Fruit fly (Drosophila melanogaster): ENCODE results near the gene Wdr37.

Wdr37 gene

DNA sequence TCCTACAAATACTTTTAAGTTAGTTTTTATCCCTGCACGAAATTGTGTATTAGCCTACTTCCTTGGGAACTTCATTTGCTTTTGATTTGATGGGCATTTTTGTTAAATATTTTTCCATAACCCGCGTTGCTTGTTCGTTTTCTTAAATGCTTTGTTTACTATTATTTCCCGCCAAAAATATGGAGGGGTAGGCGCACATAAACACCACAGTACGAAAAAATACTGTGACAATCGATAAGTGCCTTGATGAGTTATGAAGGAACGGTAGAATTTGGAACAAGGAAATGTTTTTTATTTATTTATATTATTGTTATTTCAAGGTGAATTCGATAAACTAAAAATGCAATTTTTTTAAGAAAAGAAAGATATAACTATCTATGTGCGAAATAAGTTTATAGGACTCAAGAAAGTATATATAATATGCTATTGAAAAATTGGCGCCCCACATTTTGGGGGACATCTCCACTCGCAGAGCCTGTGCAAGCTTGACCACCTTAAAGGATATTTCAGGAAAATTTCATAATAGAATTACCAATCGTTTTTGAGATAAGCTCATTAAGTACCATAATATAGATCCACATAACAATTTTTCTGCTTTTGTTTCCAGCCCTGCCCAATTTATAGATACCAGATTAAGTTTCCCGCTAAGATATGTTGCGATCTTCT is 36.4 kb downstream of the Wdr37 start, which contains the start of the genes WRNexo and Nup43 (continued):
- TF ChIP-seq zfh2 (GFP tag; optimal IDR thresholded peaks at IDR 0.05) (peak; percentile 52), MESR4 (GFP tag; optimal IDR thresholded peaks at IDR 0.05) (no peak), Dip2 (GFP tag; IDR thresholded peaks at IDR 0.05) (no peak), chm (GFP tag; IDR thresholded peaks at IDR 0.05) (no peak), CG10979 (tag; optimal IDR thresholded peaks at IDR 0.05) (peak; percentile 9), fd96Cb (tag; optimal IDR thresholded peaks at IDR 0.05) (peak; percentile 40), Bdp1 (GFP tag; optimal IDR thresholded peaks at IDR 0.05) (no peak), Ets97D (GFP tag; optimal IDR thresholded peaks at IDR 0.05) (no peak), lab (GFP tag; optimal IDR thresholded peaks at IDR 0.05) (no peak), Drgx (GFP tag; IDR thresholded peaks at IDR 0.05) (no peak), CG10274 (GFP tag; optimal IDR thresholded peaks at IDR 0.05) (no peak), CG33213 (GFP tag; optimal IDR thresholded peaks at IDR 0.05) (no peak), CG9437 (GFP tag; optimal IDR thresholded peaks at IDR 0.05) (peak; percentile 34), CG16815 (GFP tag; optimal IDR thresholded peaks at IDR 0.05) (peak; percentile 17), Rfx (GFP tag; IDR thresholded peaks at IDR 0.05) (peak; percentile 59; the same call in 1 of the 2 replicates), hkb (optimal IDR thresholded peaks at IDR 0.05) (no peak), hkb (GFP tag; IDR thresholded peaks at IDR 0.05) (no peak), bowl (GFP tag; IDR thresholded peaks at IDR 0.05) (no peak), Usf (GFP tag; optimal IDR thresholded peaks at IDR 0.05) (no peak), croc (GFP tag; conservative IDR thresholded peaks at IDR 0.05) (no peak), CG10366 (GFP tag; IDR thresholded peaks at IDR 0.05) (peak; percentile 32; the same call in 1 of the 2 replicates), CG15479 (GFP tag; optimal IDR thresholded peaks at IDR 0.05) (no peak), CG8388 (GFP tag; optimal IDR thresholded peaks at IDR 0.05) (no peak), jumu (GFP tag; optimal IDR thresholded peaks at IDR 0.05) (peak; percentile 31), Ada2b (GFP tag; IDR thresholded peaks at IDR 0.05) (peak; percentile 46; the same call in 1 of the 2 replicates), sim (GFP tag; IDR thresholded peaks at IDR 0.05) (no peak), otp (GFP tag; IDR thresholded peaks at IDR 0.05) (no peak), eyg (GFP tag; optimal IDR thresholded peaks at IDR 0.05) (no peak), Atf6 (GFP tag; IDR thresholded peaks at IDR 0.05) (no peak), salm (tag; optimal IDR thresholded peaks at IDR 0.05) (no peak), CG2120 (GFP tag; optimal IDR thresholded peaks at IDR 0.05) (peak; percentile 55), luna (GFP tag; optimal IDR thresholded peaks at IDR 0.05) (no peak), CG18262 (tag; optimal IDR thresholded peaks at IDR 0.05) (peak; percentile 35), CG15696 (tag; optimal IDR thresholded peaks at IDR 0.05) (peak; percentile 47), rib (GFP tag; IDR thresholded peaks at IDR 0.05) (no peak), HLH3B (GFP tag; IDR thresholded peaks at IDR 0.05) (no peak), H2.0 (GFP tag; IDR thresholded peaks at IDR 0.05) (peak; percentile 37), CG18619 (GFP tag; optimal IDR thresholded peaks at IDR 0.05) (peak; percentile 4), CG10959 (GFP tag; IDR thresholded peaks at IDR 0.05) (no peak), CG1792 (GFP tag; optimal IDR thresholded peaks at IDR 0.05) (peak; percentile 9), CG3065 (GFP tag; optimal IDR thresholded peaks at IDR 0.05) (no peak), phol (tag; optimal IDR thresholded peaks at IDR 0.05) (peak; percentile 59), bcd (GFP tag; optimal IDR thresholded peaks at IDR 0.05) (peak; percentile 55), CG11093 (GFP tag; IDR thresholded peaks at IDR 0.05) (no peak), Stat92E (GFP tag; optimal IDR thresholded peaks at IDR 0.05) (no peak), CG30020 (tag; optimal IDR thresholded peaks at IDR 0.05) (peak; percentile 72), CG11456 (GFP tag; IDR thresholded peaks at IDR 0.05) (peak; percentile 17; the same call in 1 of the 3 replicates), CG17328 (GFP tag; IDR thresholded peaks at IDR 0.05) (no peak), Optix (GFP tag; IDR thresholded peaks at IDR 0.05) (no peak), GATAe (GFP tag; conservative IDR thresholded peaks at IDR 0.05) (no peak), CG12071 (GFP tag; optimal IDR thresholded peaks at IDR 0.05) (no peak)
